Worm (Caenorhabditis elegans): ENCODE results near the gene T05G5.1.
A peak's percentile ranks its signal among the peaks of the same experiment; 100 is the strongest.

The T05G5.1 gene

DNA sequence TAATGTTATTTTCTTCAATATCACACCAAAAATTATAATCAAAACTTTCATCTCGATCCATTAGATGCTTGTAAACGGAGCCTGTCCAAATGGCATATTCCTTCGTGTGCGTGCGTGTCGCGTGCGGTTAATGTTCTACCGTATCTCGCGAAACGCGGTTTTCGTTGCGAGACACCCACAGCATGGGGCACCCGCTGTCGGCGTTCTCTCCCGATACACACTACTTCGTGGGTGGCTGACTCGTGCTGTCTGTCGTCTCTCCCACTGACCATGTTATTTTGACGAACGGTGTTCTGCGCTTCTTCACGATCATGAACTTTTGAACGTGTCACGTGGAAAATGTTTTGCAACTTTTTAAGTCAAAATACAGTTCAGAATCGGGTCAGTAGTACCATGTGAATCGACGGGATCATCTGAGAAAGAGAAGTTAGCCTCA, 22.3 kb upstream of the T05G5.1 start:
- TF ChIP-seq F52B5.7 (tag; optimal IDR thresholded peaks at IDR 0.05) (peak; percentile 97), athp-1 (tag; optimal IDR thresholded peaks at IDR 0.05) (peak; percentile 93), Y67H2A.10 (GFP tag; conservative IDR thresholded peaks at IDR 0.05) (peak; percentile 99), madf-8 (GFP tag; conservative IDR thresholded peaks at IDR 0.05) (no peak), snpc-1.3 (tag; optimal IDR thresholded peaks at IDR 0.05; ENCODE audit: insufficient read depth) (peak; percentile 21), pha-4 (tag; optimal IDR thresholded peaks at IDR 0.05) (peak; percentile 95), ztf-6 (GFP tag; IDR thresholded peaks at IDR 0.05) (peak; percentile 77; the same call in 1 of the 2 replicates), ZK185.1 (tag; optimal IDR thresholded peaks at IDR 0.05; ENCODE audit: poor library complexity, severe bottlenecking) (peak; percentile 90), efl-1 (GFP tag; optimal IDR thresholded peaks at IDR 0.05) (no peak), cebp-2 (GFP tag; IDR thresholded peaks at IDR 0.05) (peak; percentile 95), T07F8.4 (tag; optimal IDR thresholded peaks at IDR 0.05) (peak; percentile 57), F22D6.2 (tag; optimal IDR thresholded peaks at IDR 0.05) (peak; percentile 89), ccch-3 (GFP tag; optimal IDR thresholded peaks at IDR 0.05) (peak; percentile 59), attf-5 (GFP tag; optimal IDR thresholded peaks at IDR 0.05) (peak; percentile 99), hmg-1.2 (GFP tag; IDR thresholded peaks at IDR 0.05) (peak; percentile 95), ztf-28 (GFP tag; IDR thresholded peaks at IDR 0.05) (peak; percentile 84; the same call in 1 of the 2 replicates), tbx-9 (tag; optimal IDR thresholded peaks at IDR 0.05; ENCODE audit: borderline replicate concordance) (no peak), F55B11.4 (tag; optimal IDR thresholded peaks at IDR 0.05; ENCODE audit: borderline replicate concordance, insufficient read depth) (no peak), nhr-27 (tag; optimal IDR thresholded peaks at IDR 0.05) (peak; percentile 92), egl-18 (GFP tag; IDR thresholded peaks at IDR 0.05) (peak; percentile 93), chd-7 (tag; optimal IDR thresholded peaks at IDR 0.05) (peak; percentile 99), ceh-58 (GFP tag; IDR thresholded peaks at IDR 0.05) (no peak), atf-7 (tag; optimal IDR thresholded peaks at IDR 0.05) (peak; percentile 97), dpff-1 (tag; optimal IDR thresholded peaks at IDR 0.05) (peak; percentile 88), snpc-1.1 (tag; optimal IDR thresholded peaks at IDR 0.05; ENCODE audit: insufficient read depth) (no peak), aptf-3 (GFP tag; IDR thresholded peaks at IDR 0.05) (no peak), attf-3 (GFP tag; conservative IDR thresholded peaks at IDR 0.05) (peak; percentile 74), nhr-120 (GFP tag; IDR thresholded peaks at IDR 0.05) (no peak), lin-40 (tag; optimal IDR thresholded peaks at IDR 0.05) (peak; percentile 98), nfya-2 (GFP tag; IDR thresholded peaks at IDR 0.05) (0 out of 2 replicates have a peak, but pooled peaks have one; percentile 87), D2030.7 (GFP tag; IDR thresholded peaks at IDR 0.05) (0 out of 2 replicates have a peak, but pooled peaks have one; percentile 16), dox-1 (GFP tag; IDR thresholded peaks at IDR 0.05) (peak; percentile 97), nhr-179 (tag; optimal IDR thresholded peaks at IDR 0.05) (no peak), F57A8.1 (GFP tag; optimal IDR thresholded peaks at IDR 0.05) (peak; percentile 71), Y53F4B.3 (GFP tag; IDR thresholded peaks at IDR 0.05) (no peak), rpc-1 (optimal IDR thresholded peaks at IDR 0.05) (peak; percentile 19), rpc-1 (tag; optimal IDR thresholded peaks at IDR 0.05) (no peak), aptf-2 (GFP tag; conservative IDR thresholded peaks at IDR 0.05) (0 out of 2 replicates have a peak, but pooled peaks have one; percentile 40), B0336.3 (GFP tag; IDR thresholded peaks at IDR 0.05) (peak; percentile 99), F37B4.10 (GFP tag; IDR thresholded peaks at IDR 0.05) (peak; percentile 94; the same call in 1 of the 2 replicates), lin-54 (GFP tag; optimal IDR thresholded peaks at IDR 0.05) (peak; percentile 95), mel-28 (tag; optimal IDR thresholded peaks at IDR 0.05; ENCODE audit: borderline replicate concordance) (peak; percentile 56), mcd-1 (GFP tag; IDR thresholded peaks at IDR 0.05) (peak; percentile 96), rcor-1 (GFP tag; IDR thresholded peaks at IDR 0.05) (peak; percentile 92), snpc-4 (GFP tag; optimal IDR thresholded peaks at IDR 0.05) (peak; percentile 43), snpc-4 (tag; optimal IDR thresholded peaks at IDR 0.05) (peak in 3 of 4 experiments; percentile 57 to 84 (median 83)), madf-3 (GFP tag; IDR thresholded peaks at IDR 0.05) (peak; percentile 100), repo-1 (tag; optimal IDR thresholded peaks at IDR 0.05) (peak; percentile 98), ztf-22 (GFP tag; optimal IDR thresholded peaks at IDR 0.05) (peak; percentile 97)

Measured in whole organism, young adult.